Fruit fly (Drosophila melanogaster) whole organism, prepupa: ENCODE results near the gene tsl.

Experiments used
- CG10631 ChIP-seq: fragments of 200-800 bp; sonication (Bioruptor generic); optimal IDR thresholded peaks from 2 replicates; lab custom pipeline; 2016; ENCODE audit warnings: missing biosample characterization, missing genetic modification characterization
- CG10669 ChIP-seq: fragments of 200-800 bp; sonication (Bioruptor generic); optimal IDR thresholded peaks from 3 replicates; lab custom pipeline; 2018; ENCODE audit warnings: missing biosample characterization, mild to moderate bottlenecking, missing genetic modification characterization, moderate library complexity
- CG11294 ChIP-seq: fragments of 200-800 bp; sonication (Bioruptor generic); IDR thresholded peaks from 2 replicates; pipeline ENCODE4 v1.3.6; 2022; ENCODE audit warnings: missing biosample characterization, missing genetic modification characterization
- CG11762 ChIP-seq: fragments of 200-800 bp; sonication (Bioruptor generic); optimal IDR thresholded peaks from 3 replicates; lab custom pipeline; 2016; ENCODE audit warnings: missing biosample characterization, missing genetic modification characterization; ENCODE audit not compliant: insufficient read depth
- CG11902 ChIP-seq: fragments of 200-800 bp; sonication (Bioruptor generic); optimal IDR thresholded peaks from 3 replicates; lab custom pipeline; 2016; ENCODE audit warnings: missing biosample characterization, missing genetic modification characterization
- CG15336 ChIP-seq: fragments of 200-800 bp; sonication (Bioruptor generic); IDR thresholded peaks from 2 replicates; pipeline ENCODE4 v1.3.6; 2022; ENCODE audit warnings: missing biosample characterization, missing genetic modification characterization
- CG1621 ChIP-seq: fragments of 200-800 bp; sonication (Bioruptor generic); optimal IDR thresholded peaks from 3 replicates; lab custom pipeline; 2018; ENCODE audit warnings: missing biosample characterization, mild to moderate bottlenecking, missing genetic modification characterization
- CG16779 ChIP-seq: fragments of 200-800 bp; sonication (Bioruptor generic); optimal IDR thresholded peaks from 3 replicates; lab custom pipeline; 2017; ENCODE audit warnings: missing biosample characterization, mild to moderate bottlenecking, missing genetic modification characterization
- CG3032 ChIP-seq: fragments of 200-800 bp; optimal IDR thresholded peaks from 2 replicates; lab custom pipeline; 2019; ENCODE audit warnings: missing biosample characterization, mild to moderate bottlenecking, missing genetic modification characterization, moderate library complexity
- CG31627 ChIP-seq: fragments of 200-800 bp; sonication (Bioruptor generic); optimal IDR thresholded peaks from 3 replicates; lab custom pipeline; 2016; ENCODE audit warnings: missing biosample characterization, missing genetic modification characterization
- CG32006 ChIP-seq: fragments of 200-800 bp; sonication (Bioruptor generic); optimal IDR thresholded peaks from 3 replicates; lab custom pipeline; 2017; ENCODE audit warnings: missing biosample characterization, mild to moderate bottlenecking, missing genetic modification characterization
- CG34406 ChIP-seq: fragments of 200-800 bp; sonication (Bioruptor generic); optimal IDR thresholded peaks from 3 replicates; lab custom pipeline; 2016; ENCODE audit warnings: missing biosample characterization, missing genetic modification characterization
- CG3919 ChIP-seq: fragments of 200-800 bp; sonication (Bioruptor generic); optimal IDR thresholded peaks from 3 replicates; lab custom pipeline; 2016; ENCODE audit warnings: missing biosample characterization, missing genetic modification characterization
- CG6163 ChIP-seq: fragments of 200-800 bp; sonication (Bioruptor generic); IDR thresholded peaks from 3 replicates; pipeline ENCODE4 v1.3.6; 2022; ENCODE audit warnings: missing biosample characterization, missing genetic modification characterization
- CG6276 ChIP-seq: fragments of 200-800 bp; sonication (Bioruptor generic); optimal IDR thresholded peaks from 2 replicates; lab custom pipeline; 2017; ENCODE audit warnings: missing biosample characterization, mild to moderate bottlenecking, missing genetic modification characterization
- CG6792 ChIP-seq: fragments of 200-800 bp; sonication (Bioruptor generic); optimal IDR thresholded peaks from 3 replicates; lab custom pipeline; 2016; ENCODE audit warnings: missing biosample characterization, missing genetic modification characterization
- CG6808 ChIP-seq: fragments of 200-800 bp; sonication (Bioruptor generic); optimal IDR thresholded peaks from 3 replicates; lab custom pipeline; 2017; ENCODE audit warnings: missing biosample characterization, missing genetic modification characterization, mild to moderate bottlenecking, moderate library complexity, missing genetic modification reagents
- CG6854 ChIP-seq: fragments of 200-800 bp; sonication (Bioruptor generic); optimal IDR thresholded peaks from 2 replicates; lab custom pipeline; 2017; ENCODE audit warnings: missing biosample characterization, mild to moderate bottlenecking, missing genetic modification characterization
- CG7368 ChIP-seq: fragments of 200-800 bp; sonication (Bioruptor generic); optimal IDR thresholded peaks from 3 replicates; lab custom pipeline; 2016; ENCODE audit warnings: missing biosample characterization, missing genetic modification characterization
- CG8119 ChIP-seq: fragments of 200-800 bp; sonication (Bioruptor generic); IDR thresholded peaks from 3 replicates; pipeline ENCODE4 v1.3.6; 2022; ENCODE audit warnings: missing biosample characterization, missing genetic modification characterization
- CG8319 ChIP-seq: fragments of 200-800 bp; sonication (Bioruptor generic); optimal IDR thresholded peaks from 3 replicates; lab custom pipeline; 2016; ENCODE audit warnings: missing biosample characterization, missing genetic modification characterization
- CG8632 ChIP-seq: fragments of 200-800 bp; sonication (Bioruptor generic); optimal IDR thresholded peaks from 3 replicates; lab custom pipeline; 2016; ENCODE audit warnings: missing biosample characterization, missing genetic modification characterization
- CG9139 ChIP-seq: fragments of 200-800 bp; sonication (Bioruptor generic); optimal IDR thresholded peaks from 3 replicates; lab custom pipeline; 2017; ENCODE audit warnings: missing biosample characterization, mild to moderate bottlenecking, missing genetic modification characterization
- Eip93F ChIP-seq: fragments of 200-800 bp; sonication (Bioruptor generic); optimal IDR thresholded peaks from 2 replicates; lab custom pipeline; 2016; ENCODE audit warnings: missing biosample characterization, mild to moderate bottlenecking, missing genetic modification characterization
- Ets21C ChIP-seq: fragments of 200-800 bp; sonication (Bioruptor generic); optimal IDR thresholded peaks from 3 replicates; lab custom pipeline; 2016; ENCODE audit warnings: missing biosample characterization, missing genetic modification characterization
- Ets96B ChIP-seq: fragments of 200-800 bp; optimal IDR thresholded peaks from 2 replicates; lab custom pipeline; 2019; ENCODE audit warnings: missing biosample characterization, mild to moderate bottlenecking, missing genetic modification characterization, moderate library complexity
- Gug ChIP-seq: fragments of 200-800 bp; sonication (Bioruptor generic); IDR thresholded peaks from 2 replicates; pipeline ENCODE4 v1.3.6; 2022; ENCODE audit warnings: missing biosample characterization, missing genetic modification characterization
- Hr39 ChIP-seq: fragments of 200-800 bp; sonication (Bioruptor generic); optimal IDR thresholded peaks from 2 replicates; lab custom pipeline; 2016; ENCODE audit warnings: missing biosample characterization, missing genetic modification characterization
- Hr4 ChIP-seq: fragments of 200-800 bp; sonication (Bioruptor generic); optimal IDR thresholded peaks from 3 replicates; lab custom pipeline; 2016; ENCODE audit warnings: missing biosample characterization, missing genetic modification characterization
- Lpt ChIP-seq: fragments of 200-800 bp; sonication (Bioruptor generic); optimal IDR thresholded peaks from 3 replicates; lab custom pipeline; 2016; ENCODE audit warnings: missing biosample characterization, missing genetic modification characterization
- Smox ChIP-seq: fragments of 200-800 bp; sonication (Bioruptor generic); optimal IDR thresholded peaks from 3 replicates; lab custom pipeline; 2016; ENCODE audit warnings: missing biosample characterization, missing genetic modification characterization
- Sox102F ChIP-seq: fragments of 200-800 bp; sonication (Bioruptor generic); optimal IDR thresholded peaks from 2 replicates; lab custom pipeline; 2016; ENCODE audit warnings: missing biosample characterization, mild to moderate bottlenecking, missing genetic modification characterization
- Sox14 ChIP-seq: fragments of 200-800 bp; sonication (Bioruptor generic); optimal IDR thresholded peaks from 3 replicates; lab custom pipeline; 2016; ENCODE audit warnings: missing biosample characterization, missing genetic modification characterization
- achi ChIP-seq: fragments of 200-800 bp; sonication (Bioruptor generic); optimal IDR thresholded peaks from 3 replicates; lab custom pipeline; 2016; ENCODE audit warnings: missing biosample characterization, missing genetic modification characterization
- acj6 ChIP-seq: fragments of 200-800 bp; sonication (Bioruptor generic); optimal IDR thresholded peaks from 3 replicates; lab custom pipeline; 2016; ENCODE audit warnings: missing biosample characterization, missing genetic modification characterization
- dsx ChIP-seq: fragments of 200-800 bp; optimal IDR thresholded peaks from 3 replicates; lab custom pipeline; 2019; ENCODE audit warnings: missing biosample characterization, mild to moderate bottlenecking, missing genetic modification characterization, moderate library complexity; ENCODE audit not compliant: poor library complexity, severe bottlenecking
- esn ChIP-seq: fragments of 200-800 bp; sonication (Bioruptor generic); optimal IDR thresholded peaks from 2 replicates; lab custom pipeline; 2016; ENCODE audit warnings: missing biosample characterization, mild to moderate bottlenecking, missing genetic modification characterization, moderate library complexity
- fd59A ChIP-seq: fragments of 200-800 bp; sonication (Bioruptor generic); optimal IDR thresholded peaks from 2 replicates; lab custom pipeline; 2017; ENCODE audit warnings: missing biosample characterization, mild to moderate bottlenecking, missing genetic modification characterization, missing genetic modification reagents
- fd85E ChIP-seq: fragments of 200-800 bp; sonication (Bioruptor generic); optimal IDR thresholded peaks from 3 replicates; lab custom pipeline; 2016; ENCODE audit warnings: missing biosample characterization, missing genetic modification characterization
- lz ChIP-seq: fragments of 200-800 bp; sonication (Bioruptor generic); optimal IDR thresholded peaks from 3 replicates; lab custom pipeline; 2016; ENCODE audit warnings: missing biosample characterization, missing genetic modification characterization
- net ChIP-seq: fragments of 200-800 bp; sonication (Bioruptor generic); optimal IDR thresholded peaks from 3 replicates; lab custom pipeline; 2016; ENCODE audit warnings: missing biosample characterization, missing genetic modification characterization
- pdm3 ChIP-seq: fragments of 200-800 bp; sonication (Bioruptor generic); optimal IDR thresholded peaks from 3 replicates; lab custom pipeline; 2016; ENCODE audit warnings: missing biosample characterization, missing genetic modification characterization
- salr ChIP-seq, 2 experiments: fragments of 200-800 bp; sonication (Bioruptor generic); optimal IDR thresholded peaks; 3 replicates each; lab custom pipeline; 2016 to 2018; ENCODE audit warnings: missing biosample characterization in 2 of 2, missing genetic modification characterization in 2 of 2, mild to moderate bottlenecking in 1 of 2
- spab ChIP-seq: fragments of 200-800 bp; sonication (Bioruptor generic); optimal IDR thresholded peaks from 2 replicates; lab custom pipeline; 2017; ENCODE audit warnings: missing biosample characterization, mild to moderate bottlenecking, missing genetic modification characterization, missing genetic modification reagents
- ss ChIP-seq, 2 experiments: fragments of 200-800 bp; sonication (Bioruptor generic); optimal IDR thresholded peaks; 2 replicates in 1 of 2; 3 replicates in 1 of 2; lab custom pipeline; 2017 to 2018; ENCODE audit warnings: mild to moderate bottlenecking in 2 of 2, missing biosample characterization in 2 of 2, missing genetic modification characterization in 2 of 2, moderate library complexity in 1 of 2
- svp ChIP-seq: fragments of 200-800 bp; sonication (Bioruptor generic); peaks from one replicate; lab custom pipeline; 2016; ENCODE audit warnings: missing biosample characterization, missing genetic modification characterization
- topi ChIP-seq: fragments of 200-800 bp; sonication (Bioruptor generic); optimal IDR thresholded peaks from 3 replicates; lab custom pipeline; 2016; ENCODE audit warnings: missing biosample characterization, missing genetic modification characterization
- vri ChIP-seq: fragments of 200-800 bp; sonication (Bioruptor generic); optimal IDR thresholded peaks from 3 replicates; lab custom pipeline; 2016; ENCODE audit warnings: missing biosample characterization, mild to moderate bottlenecking, missing genetic modification characterization

tsl gene

DNA sequence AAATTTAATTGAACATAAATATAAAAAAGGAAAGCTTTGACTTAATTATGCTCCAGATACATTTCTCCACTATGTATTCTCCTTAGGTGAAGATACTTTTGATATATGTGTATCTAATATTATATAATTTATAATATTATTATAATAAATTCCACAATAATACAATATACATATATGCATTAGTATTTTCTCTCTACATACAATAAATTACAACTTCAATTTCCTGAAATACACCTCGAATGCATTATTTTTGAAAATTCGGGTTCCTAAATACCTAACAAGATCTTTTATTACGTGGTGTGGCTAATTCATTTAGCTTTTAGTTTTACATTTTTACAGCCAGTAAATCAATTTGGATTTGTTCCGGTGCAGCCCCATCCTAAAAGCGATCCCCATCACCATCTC, 48.0 kb upstream of the tsl start (continued):
- TF ChIP-seq CG10669 (GFP tag; lab: Kevin White, UChicago) (peak; percentile 68), Sox102F (GFP tag; lab: Kevin White, UChicago) (no peak), CG6163 (no peak), CG8119 (GFP tag; lab: Robert Waterston, UW) (peak; percentile 76), Hr39 (GFP tag; lab: Kevin White, UChicago) (no peak), CG11902 (GFP tag; lab: Kevin White, UChicago) (no peak), CG7368 (GFP tag; lab: Kevin White, UChicago) (no peak), esn (GFP tag; lab: Kevin White, UChicago) (no peak)
- TF ChIP-seq, all 60 proteins: peak for 29

DNA sequence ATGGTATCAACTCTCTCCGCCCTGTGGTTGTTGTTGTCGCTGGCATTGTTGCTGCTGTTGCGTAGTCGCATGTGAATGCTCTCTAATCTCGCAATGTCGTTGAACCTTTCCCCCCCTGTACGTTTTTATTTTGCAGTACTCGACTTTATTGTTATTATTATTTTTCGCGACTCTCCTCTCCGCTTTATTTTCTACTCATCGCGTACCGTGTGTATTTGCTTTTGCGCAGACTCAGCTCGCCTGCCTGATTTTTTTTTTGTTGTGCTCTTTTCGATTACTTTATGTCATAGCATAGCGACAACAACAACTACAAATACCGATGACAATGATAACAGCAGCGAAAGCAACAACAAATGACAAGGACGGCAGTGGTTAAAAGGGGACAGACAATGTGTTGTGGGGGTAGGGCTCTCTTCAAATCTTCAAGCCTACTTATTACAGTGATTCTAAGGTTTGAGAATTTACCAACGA, 47.2 kb upstream of the tsl start:
- TF ChIP-seq CG11294 (GFP tag; lab: Robert Waterston, UW), result no peak
- no peak for TF ChIP-seq Ets21C (GFP tag; lab: Kevin White, UChicago)
- TF ChIP-seq CG6163, result no peak; the same call in none of the 3 replicates
- TF ChIP-seq CG32006 (GFP tag; lab: Kevin White, UChicago), result no peak
- peak; percentile 42 for TF ChIP-seq Hr4
- no peak for TF ChIP-seq CG15336 (GFP tag; lab: Robert Waterston, UW)
- no peak for TF ChIP-seq CG8319 (GFP tag; lab: Kevin White, UChicago)
- peak in 1 of 2 experiments; percentile 22 for TF ChIP-seq salr (GFP tag; optimal IDR thresholded peaks at IDR 0.05; lab: Kevin White, UChicago)
- TF ChIP-seq CG11902 (GFP tag; lab: Kevin White, UChicago), result no peak
- TF ChIP-seq fd59A, result peak; percentile 36
- peak; percentile 2 for TF ChIP-seq CG10631 (GFP tag; lab: Kevin White, UChicago)
- TF ChIP-seq CG9139, result no peak
- peak; percentile 18 for TF ChIP-seq Eip93F (GFP tag; lab: Kevin White, UChicago)
- TF ChIP-seq spab (GFP tag; lab: Kevin White, UChicago), result no peak
- TF ChIP-seq CG6808, result peak; percentile 13
- peak; percentile 38 for TF ChIP-seq dsx
- TF ChIP-seq lz, result peak; percentile 6
- no peak for TF ChIP-seq Lpt (GFP tag; lab: Kevin White, UChicago)
- peak; percentile 53 for TF ChIP-seq CG3032 (tag; lab: Kevin White, UChicago)
- TF ChIP-seq CG6854 (GFP tag; lab: Kevin White, UChicago), result peak; percentile 26
- TF ChIP-seq CG31627 (GFP tag; lab: Kevin White, UChicago), result peak; percentile 36
- peak; percentile 34 for TF ChIP-seq pdm3 (GFP tag; lab: Kevin White, UChicago)
- TF ChIP-seq acj6 (GFP tag; lab: Kevin White, UChicago), result no peak
- TF ChIP-seq Sox14 (GFP tag; lab: Kevin White, UChicago), result peak; percentile 28
- TF ChIP-seq CG7368 (GFP tag; lab: Kevin White, UChicago), result no peak
- peak; percentile 25 for TF ChIP-seq achi
- no peak for TF ChIP-seq CG3919
- peak; percentile 52 for TF ChIP-seq topi
- no peak for TF ChIP-seq CG34406 (GFP tag; lab: Kevin White, UChicago)
- no peak for TF ChIP-seq Gug (GFP tag; lab: Robert Waterston, UW)
- no peak for TF ChIP-seq CG6792 (GFP tag; lab: Kevin White, UChicago)
- peak; percentile 48 for TF ChIP-seq esn (GFP tag; lab: Kevin White, UChicago)
- peak; percentile 31 for TF ChIP-seq Sox102F (GFP tag; lab: Kevin White, UChicago)
- no peak for TF ChIP-seq net (GFP tag; lab: Kevin White, UChicago)
- peak; percentile 29 for TF ChIP-seq Hr39 (GFP tag; lab: Kevin White, UChicago)
- TF ChIP-seq Ets96B (tag; lab: Kevin White, UChicago), result peak; percentile 59
- no peak for TF ChIP-seq ss (GFP tag; optimal IDR thresholded peaks at IDR 0.05; lab: Kevin White, UChicago)
- TF ChIP-seq Smox (GFP tag; lab: Kevin White, UChicago), result peak; percentile 5
- TF ChIP-seq CG8119 (GFP tag; lab: Robert Waterston, UW), result no peak
- peak; percentile 62 for TF ChIP-seq CG10669 (GFP tag; lab: Kevin White, UChicago)
- TF ChIP-seq fd85E (GFP tag; lab: Kevin White, UChicago), result no peak
- TF ChIP-seq CG1621 (tag; lab: Kevin White, UChicago), result peak; percentile 31
- TF ChIP-seq CG11762 (GFP tag; lab: Kevin White, UChicago), result no peak
- TF ChIP-seq CG6276 (GFP tag; lab: Kevin White, UChicago), result no peak
- peak; percentile 98 for TF ChIP-seq vri
- TF ChIP-seq svp, result peak; percentile 93
- TF ChIP-seq CG16779, result no peak
- no peak for TF ChIP-seq CG8632 (GFP tag; lab: Kevin White, UChicago)
